Worm (Caenorhabditis elegans) whole organism, young adult: ENCODE measurements around the gene clec-190.

Experiments used
- B0261.1 ChIP-seq: sonication (generic microtip); optimal IDR thresholded peaks from 2 replicates; lab custom pipeline; 2016; ENCODE audit warnings: mild to moderate bottlenecking, missing genetic modification characterization, moderate library complexity, missing compliant biosample characterization
- D2030.7 ChIP-seq: fragments of 200-800 bp; sonication (Bioruptor generic); IDR thresholded peaks from 2 replicates; pipeline ENCODE4 v1.3.6; 2022; ENCODE audit warnings: missing genetic modification reagents, missing genetic modification characterization, missing compliant biosample characterization
- F33H1.4 ChIP-seq: fragments of 200-800 bp; sonication (Bioruptor generic); IDR thresholded peaks from 2 replicates; pipeline ENCODE4 v1.3.6; 2022; ENCODE audit warnings: missing genetic modification reagents, missing genetic modification characterization, missing compliant biosample characterization
- F39B2.1 ChIP-seq: fragments of 200-800 bp; sonication (Bioruptor generic); IDR thresholded peaks from 2 replicates; pipeline ENCODE4 v1.3.6; 2022; ENCODE audit warnings: missing genetic modification reagents, missing genetic modification characterization, missing compliant biosample characterization
- F55B11.4 ChIP-seq: sonication (generic microtip); optimal IDR thresholded peaks from 2 replicates; lab custom pipeline; 2016; ENCODE audit warnings: missing compliant biosample characterization, missing genetic modification characterization, borderline replicate concordance; ENCODE audit not compliant: insufficient read depth
- T26A5.8 ChIP-seq: sonication (generic microtip); optimal IDR thresholded peaks from 2 replicates; lab custom pipeline; 2016; ENCODE audit warnings: missing genetic modification characterization, missing compliant biosample characterization
- Y95B8A.8 ChIP-seq: fragments of 200-800 bp; sonication (Bioruptor generic); IDR thresholded peaks from 2 replicates; pipeline ENCODE4 v1.3.6; 2022; ENCODE audit warnings: missing genetic modification reagents, missing genetic modification characterization, missing compliant biosample characterization
- atf-7 ChIP-seq: sonication (generic microtip); optimal IDR thresholded peaks from 2 replicates; lab custom pipeline; 2017; ENCODE audit warnings: mild to moderate bottlenecking, missing genetic modification characterization, missing compliant biosample characterization
- athp-1 ChIP-seq: sonication (generic microtip); optimal IDR thresholded peaks from 2 replicates; lab custom pipeline; 2017; ENCODE audit warnings: mild to moderate bottlenecking, missing genetic modification characterization, missing compliant biosample characterization
- attf-5 ChIP-seq: fragments of 200-800 bp; sonication (Bioruptor generic); optimal IDR thresholded peaks from 2 replicates; lab custom pipeline; 2018; ENCODE audit warnings: mild to moderate bottlenecking, missing genetic modification characterization, missing compliant biosample characterization
- attf-6 ChIP-seq: fragments of 200-800 bp; sonication (Bioruptor generic); IDR thresholded peaks from 2 replicates; pipeline ENCODE4 v1.3.6; 2022; ENCODE audit warnings: missing genetic modification reagents, missing genetic modification characterization, missing compliant biosample characterization
- cebp-2 ChIP-seq: fragments of 200-800 bp; sonication (Bioruptor generic); IDR thresholded peaks from 2 replicates; pipeline ENCODE4 v1.3.6; 2022; ENCODE audit warnings: missing genetic modification characterization, missing compliant biosample characterization
- ceh-27 ChIP-seq: fragments of 200-800 bp; sonication (Bioruptor generic); optimal IDR thresholded peaks from 2 replicates; lab custom pipeline; 2018; ENCODE audit warnings: mild to moderate bottlenecking, missing genetic modification characterization, moderate library complexity, missing compliant biosample characterization
- ceh-58 ChIP-seq: fragments of 200-800 bp; sonication (Bioruptor generic); IDR thresholded peaks from 2 replicates; pipeline ENCODE4 v1.3.6; 2022; ENCODE audit warnings: missing genetic modification characterization, missing compliant biosample characterization
- ceh-91 ChIP-seq: fragments of 200-800 bp; sonication (Bioruptor generic); IDR thresholded peaks from 2 replicates; pipeline ENCODE4 v1.3.6; 2022; ENCODE audit warnings: missing genetic modification reagents, missing genetic modification characterization, missing compliant biosample characterization
- dox-1 ChIP-seq: fragments of 200-800 bp; sonication (Bioruptor generic); IDR thresholded peaks from 2 replicates; pipeline ENCODE4 v1.3.6; 2022; ENCODE audit warnings: missing genetic modification reagents, missing genetic modification characterization, missing compliant biosample characterization
- dpff-1 ChIP-seq: sonication (generic microtip); optimal IDR thresholded peaks from 2 replicates; lab custom pipeline; 2017; ENCODE audit warnings: mild to moderate bottlenecking, missing genetic modification characterization, missing compliant biosample characterization
- egl-44 ChIP-seq: fragments of 200-800 bp; sonication (Bioruptor generic); IDR thresholded peaks from 2 replicates; pipeline ENCODE4 v1.3.6; 2022; ENCODE audit warnings: missing genetic modification reagents, missing genetic modification characterization, missing compliant biosample characterization
- egrh-3 ChIP-seq: fragments of 200-800 bp; sonication (Bioruptor generic); IDR thresholded peaks from 2 replicates; pipeline ENCODE4 v1.3.6; 2022; ENCODE audit warnings: missing genetic modification reagents, missing genetic modification characterization, missing compliant biosample characterization
- fkh-3 ChIP-seq: sonication (generic microtip); optimal IDR thresholded peaks from 2 replicates; lab custom pipeline; 2016; ENCODE audit warnings: mild to moderate bottlenecking, missing genetic modification characterization, missing compliant biosample characterization
- hrde-1 ChIP-seq: sonication (generic microtip); optimal IDR thresholded peaks from 2 replicates; lab custom pipeline; 2016; ENCODE audit warnings: missing genetic modification characterization, mild to moderate bottlenecking, missing compliant biosample characterization, moderate library complexity, missing genotype, missing genetic modification reagents, borderline replicate concordance
- hsf-1 ChIP-seq: fragments of 200-800 bp; sonication (Bioruptor generic); IDR thresholded peaks from 2 replicates; pipeline ENCODE4 v1.3.6; 2022; ENCODE audit warnings: missing genetic modification reagents, missing genetic modification characterization, missing compliant biosample characterization
- let-607 ChIP-seq, 2 experiments: fragments of 200-800 bp in 1 of 2; sonication (Bioruptor generic) in 1 of 2; sonication (generic microtip) in 1 of 2; optimal IDR thresholded peaks; 2 replicates each; lab custom pipeline; 2016 to 2018; ENCODE audit warnings: mild to moderate bottlenecking in 2 of 2, missing compliant biosample characterization in 2 of 2, missing genetic modification characterization in 2 of 2, moderate library complexity in 2 of 2, missing genotype in 1 of 2
- lin-35 ChIP-seq, 3 experiments: fragments of 150-350 bp in 2 of 3; sonication (generic microtip) in 1 of 3; optimal IDR thresholded peaks; 2 replicates each; lab custom pipeline; 2014 to 2018; ENCODE audit warnings: missing biosample characterization in 3 of 3, missing genetic modification characterization in 3 of 3, missing genetic modification reagents in 3 of 3
- lin-40 ChIP-seq: sonication (generic microtip); optimal IDR thresholded peaks from 2 replicates; lab custom pipeline; 2016; ENCODE audit warnings: missing genetic modification characterization, mild to moderate bottlenecking, missing compliant biosample characterization, missing genotype, missing genetic modification reagents
- mxl-1 ChIP-seq: sonication (generic microtip); optimal IDR thresholded peaks from 2 replicates; lab custom pipeline; 2016; ENCODE audit warnings: missing genetic modification characterization, missing compliant biosample characterization
- nfya-2 ChIP-seq: fragments of 200-800 bp; sonication (Bioruptor generic); IDR thresholded peaks from 2 replicates; pipeline ENCODE4 v1.3.6; 2022; ENCODE audit warnings: missing genetic modification reagents, missing genetic modification characterization, missing compliant biosample characterization
- nhr-179 ChIP-seq: sonication (generic microtip); optimal IDR thresholded peaks from 2 replicates; lab custom pipeline; 2016; ENCODE audit warnings: mild to moderate bottlenecking, missing genetic modification characterization, missing compliant biosample characterization
- nhr-27 ChIP-seq: fragments of 200-800 bp; sonication (Bioruptor generic); optimal IDR thresholded peaks from 2 replicates; lab custom pipeline; 2018; ENCODE audit warnings: mild to moderate bottlenecking, missing genetic modification characterization, moderate library complexity, missing compliant biosample characterization
- rec-8 ChIP-seq, 2 experiments: sonication (generic microtip); optimal IDR thresholded peaks; 2 replicates each; lab custom pipeline; 2016; ENCODE audit warnings: mild to moderate bottlenecking in 2 of 2, missing genetic modification characterization in 2 of 2, missing genetic modification reagents in 2 of 2, missing genotype in 2 of 2, missing biosample characterization in 1 of 2, missing compliant biosample characterization in 1 of 2, moderate library complexity in 1 of 2
- repo-1 ChIP-seq: sonication (generic microtip); optimal IDR thresholded peaks from 2 replicates; lab custom pipeline; 2017; ENCODE audit warnings: mild to moderate bottlenecking, missing genetic modification characterization, missing compliant biosample characterization
- snpc-3.4 ChIP-seq: sonication (generic microtip); optimal IDR thresholded peaks from 2 replicates; lab custom pipeline; 2017; ENCODE audit warnings: missing genetic modification characterization, mild to moderate bottlenecking, missing compliant biosample characterization, antibody characterized with exemption, moderate library complexity, missing genotype, missing genetic modification reagents
- snpc-4 ChIP-seq, 5 experiments: fragments of 150-350 bp in 1 of 5; sonication (generic microtip) in 4 of 5; optimal IDR thresholded peaks; 2 replicates each; lab custom pipeline; 2014 to 2018; ENCODE audit warnings: missing genetic modification characterization in 5 of 5, missing biosample characterization in 3 of 5, antibody characterized with exemption in 2 of 5, mild to moderate bottlenecking in 2 of 5, missing compliant biosample characterization in 2 of 5, missing genotype in 2 of 5, moderate library complexity in 2 of 5, missing genetic modification reagents in 1 of 5
- somi-1 ChIP-seq: fragments of 200-800 bp; sonication (Bioruptor generic); optimal IDR thresholded peaks from 2 replicates; lab custom pipeline; 2018; ENCODE audit warnings: mild to moderate bottlenecking, missing genetic modification characterization, missing compliant biosample characterization
- unc-130 ChIP-seq: sonication (generic microtip); optimal IDR thresholded peaks from 2 replicates; lab custom pipeline; 2016; ENCODE audit warnings: missing genetic modification reagents, missing genetic modification characterization, missing compliant biosample characterization
- zfh-2 ChIP-seq: fragments of 200-800 bp; sonication (Bioruptor generic); conservative IDR thresholded peaks from 2 replicates; pipeline ENCODE4 v1.3.6; 2022; ENCODE audit warnings: missing genetic modification reagents, missing genetic modification characterization, missing compliant biosample characterization
- zim-3 ChIP-seq: sonication (generic microtip); optimal IDR thresholded peaks from 2 replicates; lab custom pipeline; 2017; ENCODE audit warnings: mild to moderate bottlenecking, missing genetic modification characterization, moderate library complexity, missing compliant biosample characterization
- ztf-18 ChIP-seq: sonication (generic microtip); optimal IDR thresholded peaks from 2 replicates; lab custom pipeline; 2016; ENCODE audit warnings: missing genotype, mild to moderate bottlenecking, missing genetic modification characterization, missing compliant biosample characterization
- ztf-26 ChIP-seq: sonication (generic microtip); optimal IDR thresholded peaks from 2 replicates; lab custom pipeline; 2017; ENCODE audit warnings: missing genetic modification characterization, missing compliant biosample characterization
- ztf-6 ChIP-seq: fragments of 200-800 bp; sonication (Bioruptor generic); IDR thresholded peaks from 2 replicates; pipeline ENCODE4 v1.3.6; 2022; ENCODE audit warnings: missing genetic modification reagents, missing genetic modification characterization, missing compliant biosample characterization

The clec-190 gene

DNA sequence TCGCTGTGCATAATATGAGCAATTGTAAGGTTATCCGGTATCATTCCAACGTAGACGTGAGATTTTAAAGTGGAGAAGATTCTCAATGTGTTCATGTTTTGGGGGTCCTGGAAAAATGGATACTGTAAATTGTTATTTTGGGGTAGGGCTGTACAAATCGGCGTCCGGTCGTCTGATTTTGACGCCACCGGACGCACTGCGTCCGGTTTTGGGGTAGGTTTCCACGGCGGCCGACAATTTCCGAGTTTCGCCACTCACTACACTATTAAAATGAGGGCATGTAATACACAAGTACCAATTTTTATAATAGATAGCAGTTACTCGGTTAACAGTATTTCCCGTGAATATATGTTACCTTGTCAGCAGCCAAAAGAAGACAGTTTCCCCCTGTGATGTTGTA lies 42.5 kb upstream of the clec-190 start (continued):
- TF ChIP-seq mxl-1 (tag; lab: Kevin White, UChicago) (no peak), F39B2.1 (GFP tag; lab: Robert Waterston, UW) (no peak), egl-44 (no peak), ztf-6 (GFP tag; lab: Robert Waterston, UW) (no peak), rec-8 (tag; optimal IDR thresholded peaks at IDR 0.05; lab: Kevin White, UChicago) (no peak), D2030.7 (GFP tag; lab: Robert Waterston, UW) (peak; percentile 35; the same call in 1 of the 2 replicates), unc-130 (GFP tag; lab: Kevin White, UChicago) (no peak), zim-3 (no peak), nhr-27 (tag; lab: Kevin White, UChicago) (no peak), somi-1 (no peak), zfh-2 (GFP tag; lab: Robert Waterston, UW) (no peak), lin-40 (tag; lab: Kevin White, UChicago) (no peak), athp-1 (tag; lab: Kevin White, UChicago) (no peak), cebp-2 (GFP tag; lab: Robert Waterston, UW) (no peak), snpc-4 (GFP tag; optimal IDR thresholded peaks at IDR 0.05; lab: Kevin White, UChicago) (peak; percentile 89), snpc-4 (tag; optimal IDR thresholded peaks at IDR 0.05; lab: Kevin White, UChicago) (peak; percentile 83 to 95 (median 92))
- TF ChIP-seq, all 124 proteins: peak for 6

DNA sequence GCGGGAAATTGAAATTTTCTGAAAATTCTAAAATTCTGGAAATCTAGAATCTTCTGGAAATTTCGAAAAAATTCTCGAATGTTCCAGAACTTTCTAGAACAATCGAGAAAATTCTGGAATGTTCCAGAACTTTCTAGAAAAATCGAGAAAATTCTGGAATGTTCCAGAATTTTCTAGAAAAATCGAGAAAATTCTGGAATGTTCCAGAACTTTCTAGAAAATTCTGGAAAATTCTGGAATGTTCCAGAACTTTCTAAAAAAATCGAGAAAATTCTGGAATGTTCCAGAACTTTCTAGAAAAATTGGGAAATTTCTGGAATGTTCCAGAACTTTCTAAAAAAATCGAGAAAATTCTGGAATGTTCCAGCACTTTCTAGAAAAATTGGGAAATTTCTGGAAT lies 40.8 kb upstream of the clec-190 start:
- TF ChIP-seq hsf-1 (peak; percentile 96), attf-6 (GFP tag; lab: Robert Waterston, UW) (peak; percentile 45; the same call in 1 of the 2 replicates), dox-1 (GFP tag; lab: Robert Waterston, UW) (peak; percentile 73; the same call in 1 of the 2 replicates)

DNA sequence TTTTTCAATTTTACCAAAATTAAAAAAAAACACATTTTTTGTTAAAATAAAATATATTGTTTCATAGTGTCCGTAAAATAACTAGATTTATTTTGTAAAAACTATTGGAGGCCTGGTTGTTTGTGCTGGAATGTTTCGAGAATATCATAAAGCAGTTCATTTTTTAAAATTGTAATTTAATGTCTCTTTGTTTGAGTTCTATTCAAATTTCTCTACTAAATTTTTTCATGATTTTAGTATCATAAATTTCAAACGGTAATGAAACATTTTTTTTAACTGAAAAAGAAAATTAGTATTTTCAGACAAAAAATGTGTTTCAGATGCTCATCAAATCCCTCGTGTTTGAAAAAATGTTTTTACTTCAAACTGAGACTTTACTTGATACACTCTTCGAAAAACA lies 39.7 kb upstream of the clec-190 start:
- TF ChIP-seq cebp-2 (GFP tag; lab: Robert Waterston, UW) (no peak), nfya-2 (no peak), attf-6 (GFP tag; lab: Robert Waterston, UW) (peak; percentile 76; the same call in 1 of the 2 replicates), T26A5.8 (tag; lab: Kevin White, UChicago) (no peak), snpc-4 (GFP tag; optimal IDR thresholded peaks at IDR 0.05; lab: Kevin White, UChicago) (no peak), snpc-4 (tag; optimal IDR thresholded peaks at IDR 0.05; lab: Kevin White, UChicago) (peak in 1 of 4 experiments; percentile 45), ztf-18 (no peak), B0261.1 (no peak), lin-35 (GFP tag; optimal IDR thresholded peaks at IDR 0.05; lab: Kevin White, UChicago) (no peak), F55B11.4 (tag; lab: Kevin White, UChicago) (no peak)

DNA sequence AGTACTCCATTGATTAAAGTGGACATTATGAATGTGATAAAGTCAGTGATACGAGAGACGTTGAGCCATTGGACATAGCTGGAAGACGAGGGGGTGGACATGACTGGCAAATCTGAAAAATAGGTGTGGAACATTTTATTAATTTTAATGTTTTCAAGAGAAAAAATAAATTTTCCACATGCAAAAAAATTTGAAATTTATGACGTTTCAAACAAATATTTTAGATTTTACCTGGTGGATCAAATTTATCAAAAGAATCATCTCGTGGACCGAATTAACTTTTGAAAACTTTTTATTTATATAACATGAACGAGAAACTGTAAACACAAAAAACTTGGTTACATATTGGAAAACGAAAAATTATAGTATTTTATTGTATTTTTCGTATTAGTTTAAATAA lies 21.2 kb upstream of the clec-190 start, which contains the start of gene str-78:
TSS of gene str-78 (minus strand) at position 101 of the 400 bp plus-strand sequence.
- TF ChIP-seq ceh-27 (GFP tag; lab: Kevin White, UChicago) (no peak), atf-7 (tag; lab: Kevin White, UChicago) (no peak), Y95B8A.8 (no peak), F39B2.1 (GFP tag; lab: Robert Waterston, UW) (no peak), ceh-58 (GFP tag; lab: Robert Waterston, UW) (no peak), repo-1 (tag; lab: Kevin White, UChicago) (no peak), egrh-3 (GFP tag; lab: Robert Waterston, UW) (no peak), nfya-2 (no peak), ceh-91 (GFP tag; lab: Robert Waterston, UW) (no peak), F33H1.4 (no peak), let-607 (tag; optimal IDR thresholded peaks at IDR 0.05; lab: Kevin White, UChicago) (no peak), hrde-1 (tag; lab: Kevin White, UChicago) (no peak), ztf-6 (GFP tag; lab: Robert Waterston, UW) (no peak), fkh-3 (tag; lab: Kevin White, UChicago) (no peak), nhr-179 (tag; lab: Kevin White, UChicago) (no peak), dpff-1 (tag; lab: Kevin White, UChicago) (no peak), snpc-3.4 (no peak), ztf-26 (tag; lab: Kevin White, UChicago) (no peak), attf-5 (GFP tag; lab: Kevin White, UChicago) (no peak)
